Fruit fly (Drosophila melanogaster) whole organism, pupa: ENCODE results near the gene CG31097.

ENCODE experiments used
- CG10348 ChIP-seq: fragments of 200-800 bp; sonication (Bioruptor generic); IDR thresholded peaks from 2 replicates; pipeline ENCODE4 v1.3.6; 2022; ENCODE audit warnings: missing biosample characterization, missing genetic modification characterization
- CG12605 ChIP-seq: fragments of 200-800 bp; sonication (Bioruptor generic); IDR thresholded peaks from 2 replicates; pipeline ENCODE4 v1.3.6; 2022; ENCODE audit warnings: missing biosample characterization, missing genetic modification characterization
- CG13204 ChIP-seq: fragments of 200-800 bp; sonication (Bioruptor generic); optimal IDR thresholded peaks from 2 replicates; lab custom pipeline; 2018; ENCODE audit warnings: missing biosample characterization, mild to moderate bottlenecking, missing genetic modification characterization, moderate library complexity
- CG14655 ChIP-seq: fragments of 200-800 bp; sonication (Bioruptor generic); optimal IDR thresholded peaks from 3 replicates; lab custom pipeline; 2017; ENCODE audit warnings: mild to moderate bottlenecking, missing biosample characterization, missing genetic modification reagents, missing genetic modification characterization
- CG15710 ChIP-seq: fragments of 200-800 bp; sonication (Bioruptor generic); optimal IDR thresholded peaks from 2 replicates; lab custom pipeline; 2018; ENCODE audit warnings: missing biosample characterization, mild to moderate bottlenecking, missing genetic modification characterization, moderate library complexity
- CG32121 ChIP-seq: fragments of 200-800 bp; sonication (Bioruptor generic); IDR thresholded peaks from 2 replicates; pipeline ENCODE4 v1.3.6; 2022; ENCODE audit warnings: missing biosample characterization, missing genetic modification characterization
- CG4496 ChIP-seq: fragments of 200-800 bp; sonication (Bioruptor generic); IDR thresholded peaks from 3 replicates; pipeline ENCODE4 v1.3.6; 2022; ENCODE audit warnings: missing biosample characterization, missing genetic modification characterization
- CG8301 ChIP-seq: fragments of 200-800 bp; sonication (Bioruptor generic); optimal IDR thresholded peaks from 2 replicates; lab custom pipeline; 2018; ENCODE audit warnings: missing biosample characterization, mild to moderate bottlenecking, missing genetic modification characterization
- CG9948 ChIP-seq: fragments of 200-800 bp; sonication (Bioruptor generic); optimal IDR thresholded peaks from 2 replicates; lab custom pipeline; 2018; ENCODE audit warnings: missing biosample characterization, mild to moderate bottlenecking, missing genetic modification characterization, moderate library complexity
- EcR ChIP-seq: fragments of 200-800 bp; sonication (Bioruptor generic); optimal IDR thresholded peaks from 3 replicates; lab custom pipeline; 2019; ENCODE audit warnings: missing biosample characterization, missing genetic modification characterization, mild to moderate bottlenecking, moderate library complexity, missing genetic modification reagents
- Pif1B ChIP-seq: fragments of 200-800 bp; sonication (Bioruptor generic); optimal IDR thresholded peaks from 3 replicates; lab custom pipeline; 2016; ENCODE audit warnings: missing biosample characterization, missing genetic modification characterization
- Snoo ChIP-seq: fragments of 200-800 bp; sonication (Bioruptor generic); optimal IDR thresholded peaks from 3 replicates; lab custom pipeline; 2017; ENCODE audit warnings: missing biosample characterization, mild to moderate bottlenecking, missing genetic modification characterization, inconsistent platforms
- fd96Ca ChIP-seq: fragments of 200-800 bp; sonication (Bioruptor generic); IDR thresholded peaks from 3 replicates; pipeline ENCODE4 v1.3.6; 2022; ENCODE audit warnings: missing biosample characterization, missing genetic modification characterization
- gl ChIP-seq: fragments of 200-800 bp; sonication (Bioruptor generic); optimal IDR thresholded peaks from 2 replicates; lab custom pipeline; 2018; ENCODE audit warnings: missing biosample characterization, mild to moderate bottlenecking, missing genetic modification characterization

dm6 chr3R:25249145-25250141, 48.1 kb downstream of the CG31097 start, which contains the start of gene Nup358:
- TF ChIP-seq CG8301 (tag; lab: Kevin White, UChicago) (no peak), CG14655 (no peak), Pif1B (no peak), EcR (GFP tag; lab: Kevin White, UChicago) (no peak), CG10348 (GFP tag; lab: Robert Waterston, UW) (no peak), gl (no peak), CG9948 (no peak), CG4496 (GFP tag; lab: Robert Waterston, UW) (no peak), fd96Ca (GFP tag; lab: Robert Waterston, UW) (no peak), CG32121 (GFP tag; lab: Robert Waterston, UW) (no peak), CG15710 (tag; lab: Kevin White, UChicago) (no peak), CG12605 (no peak), CG13204 (no peak), Snoo (tag; lab: Kevin White, UChicago) (no peak)
